Fruit fly (Drosophila melanogaster) whole organism, embryonic: ENCODE data around the gene CG33514.

ENCODE experiments used
- BtbVII ChIP-seq: fragments of 200-800 bp; sonication (Bioruptor generic); optimal IDR thresholded peaks from 3 replicates; lab custom pipeline; 2017; ENCODE audit warnings: missing biosample characterization, mild to moderate bottlenecking, missing genetic modification characterization
- CG11093 ChIP-seq: fragments of 200-800 bp; sonication (Bioruptor generic); IDR thresholded peaks from 3 replicates; pipeline ENCODE4 v1.3.6; 2022; ENCODE audit warnings: missing biosample characterization, missing genetic modification characterization
- CG11398 ChIP-seq: fragments of 200-800 bp; sonication (Bioruptor generic); optimal IDR thresholded peaks from 2 replicates; lab custom pipeline; 2016; ENCODE audit warnings: missing biosample characterization, missing genetic modification characterization
- CG11456 ChIP-seq: fragments of 200-800 bp; sonication (Bioruptor generic); IDR thresholded peaks from 3 replicates; pipeline ENCODE4 v1.3.6; 2022; ENCODE audit warnings: missing biosample characterization, missing genetic modification characterization
- CG12071 ChIP-seq: fragments of 200-800 bp; sonication (Bioruptor generic); optimal IDR thresholded peaks from 3 replicates; lab custom pipeline; 2018; ENCODE audit warnings: missing biosample characterization, mild to moderate bottlenecking, missing genetic modification characterization
- CG12155 ChIP-seq: fragments of 200-800 bp; sonication (Bioruptor generic); optimal IDR thresholded peaks from 3 replicates; lab custom pipeline; 2016; ENCODE audit warnings: missing biosample characterization, missing genetic modification characterization
- CG12942 ChIP-seq: fragments of 200-800 bp; sonication (Bioruptor generic); optimal IDR thresholded peaks from 3 replicates; lab custom pipeline; 2016; ENCODE audit warnings: missing biosample characterization, missing genetic modification characterization
- CG13123 ChIP-seq: fragments of 200-800 bp; sonication (Bioruptor generic); optimal IDR thresholded peaks from 2 replicates; lab custom pipeline; 2016; ENCODE audit warnings: missing biosample characterization, missing genetic modification characterization
- CG14860 ChIP-seq: fragments of 200-800 bp; sonication (Bioruptor generic); IDR thresholded peaks from 3 replicates; pipeline ENCODE4 v1.3.6; 2022; ENCODE audit warnings: missing biosample characterization, missing genetic modification characterization; ENCODE audit not compliant: partially characterized antibody
- CG15479 ChIP-seq: fragments of 200-800 bp; sonication (Bioruptor generic); optimal IDR thresholded peaks from 3 replicates; lab custom pipeline; 2019; ENCODE audit warnings: missing biosample characterization, mild to moderate bottlenecking, missing genetic modification characterization, moderate library complexity
- CG16813 ChIP-seq: fragments of 200-800 bp; sonication (Bioruptor generic); IDR thresholded peaks from 3 replicates; pipeline ENCODE4 v1.3.6; 2022; ENCODE audit warnings: missing biosample characterization, missing genetic modification characterization; ENCODE audit not compliant: partially characterized antibody
- CG17912 ChIP-seq: fragments of 200-800 bp; sonication (Bioruptor generic); optimal IDR thresholded peaks from 2 replicates; lab custom pipeline; 2018; ENCODE audit warnings: missing biosample characterization, mild to moderate bottlenecking, missing genetic modification characterization
- CG18476 ChIP-seq: fragments of 200-800 bp; sonication (Bioruptor generic); optimal IDR thresholded peaks from 2 replicates; lab custom pipeline; 2016; ENCODE audit warnings: missing biosample characterization, mild to moderate bottlenecking, missing genetic modification characterization
- CG30403 ChIP-seq: fragments of 200-800 bp; sonication (Bioruptor generic); optimal IDR thresholded peaks from 3 replicates; lab custom pipeline; 2016; ENCODE audit warnings: missing biosample characterization, missing genetic modification characterization
- CG34376 ChIP-seq: fragments of 200-800 bp; sonication (Bioruptor generic); optimal IDR thresholded peaks from 2 replicates; lab custom pipeline; 2018; ENCODE audit warnings: missing biosample characterization, mild to moderate bottlenecking, missing genetic modification characterization
- CG34422 ChIP-seq: fragments of 200-800 bp; sonication (Bioruptor generic); IDR thresholded peaks from 3 replicates; pipeline ENCODE4 v1.3.6; 2022; ENCODE audit warnings: missing biosample characterization, missing genetic modification characterization
- CG5180 ChIP-seq: fragments of 200-800 bp; sonication (Bioruptor generic); optimal IDR thresholded peaks from 3 replicates; lab custom pipeline; 2017; ENCODE audit warnings: missing biosample characterization, missing genetic modification characterization, mild to moderate bottlenecking, moderate library complexity, missing genetic modification reagents
- CG7987 ChIP-seq: fragments of 200-800 bp; sonication (Bioruptor generic); optimal IDR thresholded peaks from 2 replicates; lab custom pipeline; 2018; ENCODE audit warnings: missing biosample characterization, mild to moderate bottlenecking, missing genetic modification characterization, moderate library complexity
- CG9876 ChIP-seq: fragments of 200-800 bp; sonication (Bioruptor generic); optimal IDR thresholded peaks from 2 replicates; lab custom pipeline; 2016; ENCODE audit warnings: missing biosample characterization, missing genetic modification characterization
- CG9932 ChIP-seq: fragments of 200-800 bp; sonication (Bioruptor generic); IDR thresholded peaks from 2 replicates; pipeline ENCODE4 v1.3.6; 2022; ENCODE audit warnings: missing biosample characterization, missing genetic modification characterization
- CHES-1-like ChIP-seq: fragments of 200-800 bp; sonication (Bioruptor generic); optimal IDR thresholded peaks from 2 replicates; lab custom pipeline; 2016; ENCODE audit warnings: missing biosample characterization, missing genetic modification characterization
- Chrac-16 ChIP-seq: fragments of 200-800 bp; sonication (Bioruptor generic); optimal IDR thresholded peaks from 3 replicates; lab custom pipeline; 2016; ENCODE audit warnings: missing biosample characterization, missing genetic modification characterization
- Dad ChIP-seq: fragments of 200-800 bp; sonication (Bioruptor generic); optimal IDR thresholded peaks from 3 replicates; lab custom pipeline; 2016; ENCODE audit warnings: missing biosample characterization, missing genetic modification characterization
- Drgx ChIP-seq: fragments of 200-800 bp; sonication (Bioruptor generic); IDR thresholded peaks from 2 replicates; pipeline ENCODE4 v1.3.6; 2022; ENCODE audit warnings: missing biosample characterization, missing genetic modification characterization
- Gsc ChIP-seq: fragments of 200-800 bp; sonication (Bioruptor generic); IDR thresholded peaks from 2 replicates; pipeline ENCODE4 v1.3.6; 2022; ENCODE audit warnings: missing biosample characterization, missing genetic modification characterization
- NK7.1 ChIP-seq: fragments of 200-800 bp; sonication (Bioruptor generic); optimal IDR thresholded peaks from 3 replicates; lab custom pipeline; 2016; ENCODE audit warnings: missing biosample characterization, missing genetic modification characterization
- PHDP ChIP-seq: fragments of 200-800 bp; sonication (Bioruptor generic); optimal IDR thresholded peaks from 3 replicates; lab custom pipeline; 2018; ENCODE audit warnings: missing biosample characterization, mild to moderate bottlenecking, missing genetic modification characterization, moderate library complexity
- Rfx ChIP-seq: fragments of 200-800 bp; sonication (Bioruptor generic); IDR thresholded peaks from 2 replicates; pipeline ENCODE4 v1.3.6; 2022; ENCODE audit warnings: missing biosample characterization, missing genetic modification characterization
- Side ChIP-seq: fragments of 200-800 bp; sonication (Bioruptor generic); optimal IDR thresholded peaks from 2 replicates; lab custom pipeline; 2016; ENCODE audit warnings: missing biosample characterization, missing genetic modification characterization
- Six4 ChIP-seq: fragments of 200-800 bp; sonication (Bioruptor generic); optimal IDR thresholded peaks from 2 replicates; lab custom pipeline; 2016; ENCODE audit warnings: missing biosample characterization, missing genetic modification characterization
- Taf1 ChIP-seq: fragments of 200-800 bp; sonication (Bioruptor generic); IDR thresholded peaks from 2 replicates; pipeline ENCODE4 v1.3.6; 2022; ENCODE audit warnings: missing biosample characterization, missing genetic modification characterization
- bowl ChIP-seq: fragments of 200-800 bp; sonication (Bioruptor generic); IDR thresholded peaks from 2 replicates; pipeline ENCODE4 v1.3.6; 2022; ENCODE audit warnings: missing biosample characterization, missing genetic modification characterization
- ci ChIP-seq: fragments of 200-800 bp; sonication (Bioruptor generic); IDR thresholded peaks from 3 replicates; pipeline ENCODE4 v1.3.6; 2022; ENCODE audit warnings: missing biosample characterization, missing genetic modification characterization
- crol ChIP-seq: fragments of 200-800 bp; sonication (Bioruptor generic); IDR thresholded peaks from 2 replicates; pipeline ENCODE4 v1.3.6; 2022; ENCODE audit warnings: missing biosample characterization, missing genetic modification characterization
- dan ChIP-seq: fragments of 200-800 bp; sonication (Bioruptor generic); IDR thresholded peaks from 2 replicates; pipeline ENCODE4 v1.3.6; 2022; ENCODE audit warnings: missing biosample characterization, missing genetic modification characterization
- dimm ChIP-seq: fragments of 200-800 bp; sonication (Bioruptor generic); IDR thresholded peaks from 2 replicates; pipeline ENCODE4 v1.3.6; 2022; ENCODE audit warnings: missing biosample characterization, missing genetic modification characterization
- disco-r ChIP-seq: fragments of 200-800 bp; sonication (Bioruptor generic); optimal IDR thresholded peaks from 2 replicates; lab custom pipeline; 2016; ENCODE audit warnings: missing biosample characterization, missing genetic modification characterization
- dysf ChIP-seq: fragments of 200-800 bp; sonication (Bioruptor generic); IDR thresholded peaks from 3 replicates; pipeline ENCODE4 v1.3.6; 2022; ENCODE audit warnings: missing biosample characterization, missing genetic modification characterization
- gro ChIP-seq: fragments of 200-800 bp; sonication (Bioruptor generic); optimal IDR thresholded peaks from 2 replicates; lab custom pipeline; 2016; ENCODE audit warnings: missing biosample characterization, missing genetic modification characterization
- insv ChIP-seq, 2 experiments: fragments of 200-800 bp; sonication (Bioruptor generic); optimal IDR thresholded peaks; 3 replicates each; lab custom pipeline; 2016 to 2018; ENCODE audit warnings: missing biosample characterization in 2 of 2, missing genetic modification characterization in 2 of 2
- inv ChIP-seq: fragments of 200-800 bp; sonication (Bioruptor generic); IDR thresholded peaks from 2 replicates; pipeline ENCODE4 v1.3.6; 2022; ENCODE audit warnings: missing biosample characterization, missing genetic modification characterization; ENCODE audit not compliant: partially characterized antibody
- jing ChIP-seq: fragments of 200-800 bp; sonication (Bioruptor generic); optimal IDR thresholded peaks from 2 replicates; lab custom pipeline; 2018; ENCODE audit warnings: missing biosample characterization, mild to moderate bottlenecking, missing genetic modification characterization
- lola ChIP-seq, 3 experiments: fragments of >200 bp in 2 of 3; fragments of 200-800 bp in 1 of 3; sonication (Bioruptor generic) in 1 of 3; optimal IDR thresholded peaks; 2 replicates each; lab custom pipeline; 2017 to 2019; ENCODE audit warnings: missing biosample characterization in 3 of 3, missing genetic modification characterization in 3 of 3, mild to moderate bottlenecking in 1 of 3, moderate library complexity in 1 of 3
- pho ChIP-seq: fragments of 200-800 bp; sonication (Bioruptor generic); optimal IDR thresholded peaks from 2 replicates; lab custom pipeline; 2016; ENCODE audit warnings: missing biosample characterization, missing genetic modification characterization
- salm ChIP-seq: fragments of 200-800 bp; sonication (Bioruptor generic); optimal IDR thresholded peaks from 2 replicates; lab custom pipeline; 2018; ENCODE audit warnings: missing biosample characterization, mild to moderate bottlenecking, missing genetic modification characterization
- trem ChIP-seq: fragments of 200-800 bp; optimal IDR thresholded peaks from 3 replicates; lab custom pipeline; 2019; ENCODE audit warnings: missing biosample characterization, mild to moderate bottlenecking, missing genetic modification characterization, moderate library complexity
- trh ChIP-seq: fragments of 200-800 bp; sonication (Bioruptor generic); optimal IDR thresholded peaks from 2 replicates; lab custom pipeline; 2016; ENCODE audit warnings: missing biosample characterization, missing genetic modification characterization
- zen ChIP-seq: fragments of 200-800 bp; sonication (Bioruptor generic); optimal IDR thresholded peaks from 3 replicates; lab custom pipeline; 2018; ENCODE audit warnings: missing biosample characterization, mild to moderate bottlenecking, missing genetic modification characterization, moderate library complexity
- zfh1 ChIP-seq: fragments of 200-800 bp; sonication (Bioruptor generic); IDR thresholded peaks from 3 replicates; pipeline ENCODE4 v1.3.6; 2022; ENCODE audit warnings: missing biosample characterization, missing genetic modification characterization

The CG33514 gene

DNA sequence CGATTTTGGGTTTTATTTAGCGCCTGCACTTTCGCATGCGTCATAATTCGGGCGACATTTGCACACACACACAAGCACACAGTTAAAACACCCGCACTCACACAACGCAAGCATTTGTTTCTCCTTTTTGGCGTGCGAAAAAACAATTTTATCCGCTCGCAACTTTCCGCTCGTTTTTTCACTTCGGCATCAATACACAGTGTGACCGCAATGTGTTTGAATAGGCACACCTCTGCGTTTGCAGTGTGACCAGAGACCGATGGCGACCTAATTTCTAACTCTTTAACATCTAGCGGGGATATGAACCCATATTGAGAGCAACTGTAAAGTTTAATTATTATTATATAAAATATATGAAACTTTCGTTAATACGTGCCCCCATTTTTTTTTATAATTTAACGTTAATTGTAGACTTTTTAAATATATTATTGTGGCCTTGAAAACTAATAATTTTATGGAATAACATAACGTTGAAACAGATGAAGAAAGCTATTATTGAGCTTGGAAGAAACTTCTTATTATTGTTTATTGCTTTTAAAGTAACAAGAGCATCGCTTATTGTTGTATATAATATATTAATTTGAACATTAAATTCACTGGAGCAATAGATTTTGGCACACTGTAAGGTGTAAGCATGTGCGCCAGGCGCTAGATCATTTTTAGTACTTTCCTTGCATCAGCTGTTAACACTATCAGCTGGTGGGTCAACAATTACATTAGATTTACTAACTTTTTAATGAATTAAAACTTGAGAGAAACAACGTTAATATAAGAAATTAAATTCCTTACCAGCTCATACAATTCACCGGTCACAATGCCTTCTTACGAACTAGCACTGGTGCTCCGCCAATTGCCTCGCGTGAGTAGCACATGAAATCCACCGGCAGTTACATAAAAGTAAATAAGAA lies 1.1 kb upstream of the CG33514 start, which contains the start of the genes Cip4 and mRpS6 (continued):
- TF ChIP-seq CG11398, result no peak
- TF ChIP-seq CG18476 (GFP tag; lab: Kevin White, UChicago), result no peak
- peak; percentile 78 for TF ChIP-seq CG12942
- TF ChIP-seq lola (GFP tag; optimal IDR thresholded peaks at IDR 0.05; lab: Kevin White, UChicago), result peak in 1 of 3 experiments; percentile 80
- no peak for TF ChIP-seq CG17912 (GFP tag; lab: Kevin White, UChicago)
- TF ChIP-seq CG11456 (GFP tag; lab: Robert Waterston, UW), result peak; percentile 85
- TF ChIP-seq disco-r (GFP tag; lab: Kevin White, UChicago), result no peak
- TF ChIP-seq salm (tag; lab: Kevin White, UChicago), result peak; percentile 56
- no peak for TF ChIP-seq CG9876
- TF ChIP-seq Side, result no peak
- TF ChIP-seq trh, result peak; percentile 69
- TF ChIP-seq zfh1, result peak; percentile 76
- peak; percentile 83 for TF ChIP-seq Rfx (GFP tag; lab: Robert Waterston, UW)
- TF ChIP-seq inv, result no peak
- TF ChIP-seq Chrac-16 (GFP tag; lab: Kevin White, UChicago), result peak; percentile 82
- peak; percentile 65 for TF ChIP-seq Drgx (GFP tag; lab: Robert Waterston, UW)
- no peak for TF ChIP-seq CG12071
- no peak for TF ChIP-seq dan (GFP tag; lab: Robert Waterston, UW)
- TF ChIP-seq dysf (GFP tag; lab: Robert Waterston, UW), result peak; percentile 77
- TF ChIP-seq insv (GFP tag; optimal IDR thresholded peaks at IDR 0.05; lab: Kevin White, UChicago), result peak in 1 of 2 experiments; percentile 56
- peak; percentile 47 for TF ChIP-seq CG34376 (GFP tag; lab: Kevin White, UChicago)
- TF ChIP-seq NK7.1, result no peak
- TF ChIP-seq pho (GFP tag; lab: Kevin White, UChicago), result peak; percentile 45
- peak; percentile 53 for TF ChIP-seq CG7987 (GFP tag; lab: Kevin White, UChicago)
- TF ChIP-seq zen (tag; lab: Kevin White, UChicago), result no peak
- peak; percentile 90 for TF ChIP-seq ci (GFP tag; lab: Robert Waterston, UW)
- TF ChIP-seq CG34422 (GFP tag; lab: Robert Waterston, UW), result peak; percentile 66
- peak; percentile 59 for TF ChIP-seq gro (GFP tag; lab: Kevin White, UChicago)
- peak; percentile 65; the same call in 1 of the 2 replicates for TF ChIP-seq bowl
- no peak for TF ChIP-seq BtbVII
- TF ChIP-seq Dad, result no peak
- TF ChIP-seq trem (tag; lab: Kevin White, UChicago), result peak; percentile 51
- peak; percentile 88 for TF ChIP-seq CG30403 (GFP tag; lab: Kevin White, UChicago)
- peak; percentile 95 for TF ChIP-seq CG9932 (GFP tag; lab: Robert Waterston, UW)
- no peak for TF ChIP-seq CG11093
- peak; percentile 19 for TF ChIP-seq jing (GFP tag; lab: Kevin White, UChicago)
- no peak; the same call in 1 of the 2 replicates for TF ChIP-seq Gsc (GFP tag; lab: Robert Waterston, UW)
- TF ChIP-seq Taf1, result peak; percentile 63
- no peak for TF ChIP-seq CG14860 (GFP tag; lab: Robert Waterston, UW)
- peak; percentile 84 for TF ChIP-seq PHDP (tag; lab: Kevin White, UChicago)
- peak; percentile 45 for TF ChIP-seq CG13123 (GFP tag; lab: Kevin White, UChicago)
- TF ChIP-seq CHES-1-like (GFP tag; lab: Kevin White, UChicago), result peak; percentile 16
- TF ChIP-seq CG16813 (GFP tag; lab: Robert Waterston, UW), result no peak
- peak; percentile 61 for TF ChIP-seq Six4 (GFP tag; lab: Kevin White, UChicago)
- TF ChIP-seq CG15479, result peak; percentile 51
- TF ChIP-seq CG5180 (GFP tag; lab: Kevin White, UChicago), result no peak
- peak; percentile 72 for TF ChIP-seq CG12155 (GFP tag; lab: Kevin White, UChicago)
- TF ChIP-seq crol, result no peak
- peak; percentile 64; the same call in 1 of the 2 replicates for TF ChIP-seq dimm (GFP tag; lab: Robert Waterston, UW)
